Fruit fly (Drosophila melanogaster): ENCODE data around the gene CG12123.

DNA sequence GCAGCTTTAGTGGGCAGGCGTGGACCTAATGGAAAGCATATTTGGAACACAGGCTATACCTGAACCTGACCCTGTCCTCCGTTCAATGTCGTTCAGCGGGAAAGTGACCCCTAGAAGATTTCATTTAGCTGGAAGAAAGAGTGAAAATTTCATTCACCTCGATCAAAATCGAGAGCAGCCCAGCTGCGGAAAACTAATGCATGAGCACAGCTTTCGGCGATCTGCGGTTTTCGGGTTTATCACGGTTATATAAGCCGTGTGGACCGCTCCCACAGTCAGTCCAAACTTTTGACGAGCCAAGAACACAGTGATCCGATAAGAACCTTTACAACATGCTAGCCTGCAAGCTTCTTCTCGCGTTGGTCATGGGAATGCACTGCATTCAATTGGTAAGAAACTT is 28.4 kb upstream of the CG12123 start, which contains the start of gene Cp7Fa:
- TF ChIP-seq CG8478 (optimal IDR thresholded peaks at IDR 0.05) (no peak), CTCF (optimal IDR thresholded peaks at IDR 0.05) (no peak)

Measured in S2 (cell line).